Worm (Caenorhabditis elegans): Measurements from ENCODE around the gene fis-1.

fis-1 gene

ce11 chrII:6726814-6727213 lies 28.2 kb upstream of the fis-1 start:
- TF ChIP-seq aly-2 (tag; optimal IDR thresholded peaks at IDR 0.05) (no peak), egl-5 (tag; optimal IDR thresholded peaks at IDR 0.05) (peak; percentile 40), elt-2 (tag; optimal IDR thresholded peaks at IDR 0.05) (no peak), pha-4 (tag; optimal IDR thresholded peaks at IDR 0.05) (no peak), lin-15B (tag; optimal IDR thresholded peaks at IDR 0.05) (no peak), eor-1 (tag; optimal IDR thresholded peaks at IDR 0.05) (no peak)

ce11 chrII:6729331-6729730 lies 25.6 kb upstream of the fis-1 start, which contains the start of gene T14B4.8:
TSS of gene T14B4.8 (minus strand) at chrII:6729390.
- TF ChIP-seq nhr-11 (tag; optimal IDR thresholded peaks at IDR 0.05) = no peak
- peak; percentile 21 for TF ChIP-seq hmg-11 (tag; optimal IDR thresholded peaks at IDR 0.05)
- no peak for TF ChIP-seq nhr-23 (tag; optimal IDR thresholded peaks at IDR 0.05)
- peak; percentile 46 for TF ChIP-seq nfya-1 (tag; optimal IDR thresholded peaks at IDR 0.05; ENCODE audit: insufficient read depth)

- no peak for TF ChIP-seq hmg-11 (tag; optimal IDR thresholded peaks at IDR 0.05)
- TF ChIP-seq unc-39 (tag; optimal IDR thresholded peaks at IDR 0.05) = no peak
- no peak for TF ChIP-seq unc-62 (GFP tag; optimal IDR thresholded peaks at IDR 0.05)
- no peak for TF ChIP-seq pqm-1 (tag; optimal IDR thresholded peaks at IDR 0.05)
- no peak for TF ChIP-seq sea-2 (GFP tag; optimal IDR thresholded peaks at IDR 0.05)
- no peak for TF ChIP-seq nhr-12 (tag; optimal IDR thresholded peaks at IDR 0.05)
- no peak for TF ChIP-seq nhr-25 (tag; optimal IDR thresholded peaks at IDR 0.05)
- no peak for TF ChIP-seq egl-5 (tag; optimal IDR thresholded peaks at IDR 0.05)
- no peak for TF ChIP-seq ceh-28 (tag; optimal IDR thresholded peaks at IDR 0.05)
- TF ChIP-seq jun-1 (tag; optimal IDR thresholded peaks at IDR 0.05) = no peak
Observed at ce11 chrII:6733718-6734117, 21.3 kb upstream of the fis-1 start, which contains the start of gene T14B4.9. TSS of gene T14B4.9 (minus strand) at chrII:6733818.

ce11 chrII:6734674-6735073 lies 20.3 kb upstream of the fis-1 start, which contains the start of gene T14B4.3:
TSS of gene T14B4.3 (plus strand) at chrII:6734937.
- TF ChIP-seq ZK546.5 (tag; optimal IDR thresholded peaks at IDR 0.05) = no peak
- TF ChIP-seq nhr-43 (tag; optimal IDR thresholded peaks at IDR 0.05; ENCODE audit: poor library complexity, severe bottlenecking) = peak; percentile 69
- no peak for TF ChIP-seq hmg-11 (tag; optimal IDR thresholded peaks at IDR 0.05)
- peak; percentile 93 for TF ChIP-seq pha-4 (tag; optimal IDR thresholded peaks at IDR 0.05)
- no peak for TF ChIP-seq jun-1 (tag; optimal IDR thresholded peaks at IDR 0.05)
- TF ChIP-seq snpc-4 (tag; optimal IDR thresholded peaks at IDR 0.05) = peak; percentile 25
- TF ChIP-seq pqm-1 (tag; optimal IDR thresholded peaks at IDR 0.05) = peak; percentile 54
- TF ChIP-seq mml-1 (tag; optimal IDR thresholded peaks at IDR 0.05) = no peak
- no peak for TF ChIP-seq ama-1 (optimal IDR thresholded peaks at IDR 0.05)
- TF ChIP-seq nhr-25 (tag; optimal IDR thresholded peaks at IDR 0.05) = peak; percentile 54
- peak; percentile 69 for TF ChIP-seq nfya-1 (tag; optimal IDR thresholded peaks at IDR 0.05; ENCODE audit: insufficient read depth)
- TF ChIP-seq egl-5 (tag; optimal IDR thresholded peaks at IDR 0.05) = peak; percentile 21
- TF ChIP-seq lin-15B (tag; optimal IDR thresholded peaks at IDR 0.05) = peak; percentile 87
- TF ChIP-seq unc-39 (tag; optimal IDR thresholded peaks at IDR 0.05) = no peak
- peak; percentile 17 for TF ChIP-seq lin-39 (tag; optimal IDR thresholded peaks at IDR 0.05)
- TF ChIP-seq fos-1 (tag; optimal IDR thresholded peaks at IDR 0.05) = no peak
- no peak for TF ChIP-seq sea-2 (GFP tag; optimal IDR thresholded peaks at IDR 0.05)
- no peak for TF ChIP-seq daf-12 (tag; optimal IDR thresholded peaks at IDR 0.05)
- no peak for TF ChIP-seq elt-3 (tag; optimal IDR thresholded peaks at IDR 0.05)
- TF ChIP-seq elt-2 (tag; optimal IDR thresholded peaks at IDR 0.05) = peak; percentile 27
- peak; percentile 44 for TF ChIP-seq nhr-23 (tag; optimal IDR thresholded peaks at IDR 0.05)
- peak; percentile 15 for TF ChIP-seq lsy-12 (tag; optimal IDR thresholded peaks at IDR 0.05)
- no peak for TF ChIP-seq skn-1 (tag; optimal IDR thresholded peaks at IDR 0.05)
- TF ChIP-seq nhr-237 (tag; optimal IDR thresholded peaks at IDR 0.05) = no peak

- TF ChIP-seq sea-2 (GFP tag; optimal IDR thresholded peaks at IDR 0.05) = no peak
- TF ChIP-seq nhr-23 (tag; optimal IDR thresholded peaks at IDR 0.05) = no peak
- TF ChIP-seq nfya-1 (tag; optimal IDR thresholded peaks at IDR 0.05; ENCODE audit: insufficient read depth) = no peak
Observed at ce11 chrII:6736066-6736465, 18.9 kb upstream of the fis-1 start, which contains the start of gene mrps-18.C. TSS of gene mrps-18.C (plus strand) at chrII:6736203.

ce11 chrII:6736604-6737003 lies 18.4 kb upstream of the fis-1 start, which contains the start of gene T14B4.1:
TSS of gene T14B4.1 (plus strand) at chrII:6736904.
- no peak for TF ChIP-seq ztf-11 (tag; optimal IDR thresholded peaks at IDR 0.05)
- no peak for TF ChIP-seq zag-1 (tag; optimal IDR thresholded peaks at IDR 0.05)
- no peak for TF ChIP-seq fos-1 (tag; optimal IDR thresholded peaks at IDR 0.05)
- TF ChIP-seq mdl-1 (tag; optimal IDR thresholded peaks at IDR 0.05) = no peak
- no peak for TF ChIP-seq egl-5 (tag; optimal IDR thresholded peaks at IDR 0.05)
- TF ChIP-seq sea-2 (GFP tag; optimal IDR thresholded peaks at IDR 0.05) = no peak
- no peak for TF ChIP-seq R02D3.7 (tag; optimal IDR thresholded peaks at IDR 0.05)
- no peak for TF ChIP-seq nfya-1 (tag; optimal IDR thresholded peaks at IDR 0.05; ENCODE audit: insufficient read depth)
- no peak for TF ChIP-seq hmg-11 (tag; optimal IDR thresholded peaks at IDR 0.05)
- TF ChIP-seq nhr-25 (tag; optimal IDR thresholded peaks at IDR 0.05) = no peak
- no peak for TF ChIP-seq nhr-11 (tag; optimal IDR thresholded peaks at IDR 0.05)
- no peak for TF ChIP-seq jun-1 (tag; optimal IDR thresholded peaks at IDR 0.05)
- TF ChIP-seq elt-2 (tag; optimal IDR thresholded peaks at IDR 0.05) = no peak
- TF ChIP-seq snpc-4 (tag; optimal IDR thresholded peaks at IDR 0.05) = no peak
- no peak for TF ChIP-seq unc-39 (tag; optimal IDR thresholded peaks at IDR 0.05)
